Worm (Caenorhabditis elegans) whole organism, mixed stage, embryonic: ENCODE results near the gene Y15E3A.5.
A peak's percentile ranks its signal among the peaks of the same experiment; 100 is the strongest.

ENCODE experiments used
- M03D4.4 ChIP-seq: sonication (generic microtip); optimal IDR thresholded peaks from 2 replicates; lab custom pipeline; 2017; ENCODE audit warnings: mild to moderate bottlenecking, missing genetic modification characterization, missing compliant biosample characterization
- bed-3 ChIP-seq: fragments of 200-800 bp; sonication (Bioruptor generic); optimal IDR thresholded peaks from 3 replicates; lab custom pipeline; 2018; ENCODE audit warnings: mild to moderate bottlenecking, missing genetic modification characterization, moderate library complexity, missing compliant biosample characterization
- blmp-1 ChIP-seq: fragments of 150-350 bp; optimal IDR thresholded peaks from 2 replicates; lab custom pipeline; 2014; ENCODE audit warnings: missing biosample characterization, missing genetic modification characterization
- ceh-43 ChIP-seq: fragments of 200-800 bp; sonication (Bioruptor generic); optimal IDR thresholded peaks from 2 replicates; lab custom pipeline; 2018; ENCODE audit warnings: mild to moderate bottlenecking, missing genetic modification characterization, moderate library complexity, missing compliant biosample characterization
- ceh-83 ChIP-seq: fragments of 200-800 bp; sonication (Bioruptor generic); optimal IDR thresholded peaks from 2 replicates; lab custom pipeline; 2018; ENCODE audit warnings: mild to moderate bottlenecking, missing genetic modification characterization, missing compliant biosample characterization
- ces-1 ChIP-seq: fragments of 150-350 bp; optimal IDR thresholded peaks from 2 replicates; lab custom pipeline; 2014; ENCODE audit warnings: missing biosample characterization, missing genetic modification reagents, missing genetic modification characterization
- cnd-1 ChIP-seq: fragments of 200-800 bp; sonication (Bioruptor generic); optimal IDR thresholded peaks from 2 replicates; lab custom pipeline; 2018; ENCODE audit warnings: mild to moderate bottlenecking, missing genetic modification characterization, missing compliant biosample characterization
- drap-1 ChIP-seq: fragments of 200-800 bp; sonication (Bioruptor generic); optimal IDR thresholded peaks from 3 replicates; lab custom pipeline; 2018; ENCODE audit warnings: mild to moderate bottlenecking, missing genetic modification characterization, missing compliant biosample characterization
- elt-1 ChIP-seq: sonication (generic microtip); optimal IDR thresholded peaks from 2 replicates; lab custom pipeline; 2017; ENCODE audit warnings: missing genetic modification characterization, mild to moderate bottlenecking, missing compliant biosample characterization, antibody characterized with exemption, moderate library complexity, borderline replicate concordance; ENCODE audit not compliant: insufficient read depth
- elt-3 ChIP-seq: fragments of 150-350 bp; optimal IDR thresholded peaks from 2 replicates; lab custom pipeline; 2014; ENCODE audit warnings: missing biosample characterization, missing genetic modification characterization
- flh-1 ChIP-seq: fragments of 200-800 bp; sonication (Bioruptor generic); optimal IDR thresholded peaks from 2 replicates; lab custom pipeline; 2018; ENCODE audit warnings: mild to moderate bottlenecking, missing genetic modification characterization, moderate library complexity, missing compliant biosample characterization
- ham-2 ChIP-seq: fragments of 200-800 bp; sonication (Bioruptor generic); optimal IDR thresholded peaks from 2 replicates; lab custom pipeline; 2018; ENCODE audit warnings: mild to moderate bottlenecking, missing genetic modification characterization, missing compliant biosample characterization
- lin-13 ChIP-seq: fragments of 150-350 bp; optimal IDR thresholded peaks from 2 replicates; lab custom pipeline; 2014; ENCODE audit warnings: missing biosample characterization, missing genetic modification characterization
- lin-32 ChIP-seq: fragments of 200-800 bp; sonication (Bioruptor generic); optimal IDR thresholded peaks from 2 replicates; lab custom pipeline; 2018; ENCODE audit warnings: mild to moderate bottlenecking, missing genetic modification characterization, missing compliant biosample characterization
- lsy-2 ChIP-seq: fragments of 150-350 bp; optimal IDR thresholded peaks from 2 replicates; lab custom pipeline; 2014; ENCODE audit warnings: missing biosample characterization, missing genetic modification characterization
- mab-5 ChIP-seq: fragments of 150-350 bp; optimal IDR thresholded peaks from 2 replicates; lab custom pipeline; 2014; ENCODE audit warnings: missing biosample characterization, missing genetic modification characterization
- mls-2 ChIP-seq: sonication (generic microtip); optimal IDR thresholded peaks from 2 replicates; lab custom pipeline; 2016; ENCODE audit warnings: mild to moderate bottlenecking, missing genetic modification characterization, moderate library complexity, missing compliant biosample characterization
- nhr-12 ChIP-seq: fragments of 150-350 bp; optimal IDR thresholded peaks from 2 replicates; lab custom pipeline; 2014; ENCODE audit warnings: missing biosample characterization, missing genetic modification characterization
- nhr-2 ChIP-seq: fragments of 150-350 bp; optimal IDR thresholded peaks from 2 replicates; lab custom pipeline; 2014; ENCODE audit warnings: missing biosample characterization, missing genetic modification characterization
- nhr-237 ChIP-seq: fragments of 150-350 bp; optimal IDR thresholded peaks from 2 replicates; lab custom pipeline; 2014; ENCODE audit warnings: missing biosample characterization, missing genetic modification characterization
- nhr-28 ChIP-seq: fragments of 150-350 bp; optimal IDR thresholded peaks from 2 replicates; lab custom pipeline; 2014; ENCODE audit warnings: missing biosample characterization, missing genetic modification characterization
- nhr-76 ChIP-seq: sonication (generic microtip); optimal IDR thresholded peaks from 2 replicates; lab custom pipeline; 2017; ENCODE audit warnings: missing biosample characterization, missing genetic modification characterization
- pha-4 ChIP-seq: fragments of 150-350 bp; optimal IDR thresholded peaks from 2 replicates; lab custom pipeline; 2018; ENCODE audit warnings: missing biosample characterization, missing genetic modification reagents, missing genetic modification characterization
- sem-2 ChIP-seq: fragments of 200-800 bp; sonication (Bioruptor generic); optimal IDR thresholded peaks from 2 replicates; lab custom pipeline; 2018; ENCODE audit warnings: mild to moderate bottlenecking, missing genetic modification characterization, missing compliant biosample characterization
- snpc-4 ChIP-seq: fragments of 150-350 bp; optimal IDR thresholded peaks from 2 replicates; lab custom pipeline; 2014; ENCODE audit warnings: missing biosample characterization, missing genetic modification characterization
- sptf-1 ChIP-seq: sonication (generic microtip); optimal IDR thresholded peaks from 2 replicates; lab custom pipeline; 2017; ENCODE audit warnings: mild to moderate bottlenecking, missing genetic modification characterization, moderate library complexity, missing compliant biosample characterization
- tbx-8 ChIP-seq: fragments of 200-800 bp; sonication (Bioruptor generic); optimal IDR thresholded peaks from 2 replicates; lab custom pipeline; 2018; ENCODE audit warnings: mild to moderate bottlenecking, missing genetic modification characterization, moderate library complexity, missing compliant biosample characterization
- unc-120 ChIP-seq: sonication (generic microtip); optimal IDR thresholded peaks from 2 replicates; lab custom pipeline; 2017; ENCODE audit warnings: missing genetic modification characterization, missing compliant biosample characterization; ENCODE audit not compliant: poor library complexity, severe bottlenecking
- unc-39 ChIP-seq: fragments of 150-350 bp; optimal IDR thresholded peaks from 2 replicates; lab custom pipeline; 2014; ENCODE audit warnings: missing biosample characterization, missing genetic modification characterization
- unc-62 ChIP-seq: fragments of 150-350 bp; optimal IDR thresholded peaks from 2 replicates; lab custom pipeline; 2014; ENCODE audit warnings: missing biosample characterization, missing genetic modification reagents, missing genetic modification characterization
- zip-8 ChIP-seq: fragments of 150-350 bp; optimal IDR thresholded peaks from 2 replicates; lab custom pipeline; 2014; ENCODE audit warnings: missing biosample characterization, missing genetic modification characterization
- ztf-11 ChIP-seq: fragments of 150-350 bp; optimal IDR thresholded peaks from 2 replicates; lab custom pipeline; 2014; ENCODE audit warnings: missing biosample characterization, missing genetic modification characterization

Y15E3A.5 gene

DNA sequence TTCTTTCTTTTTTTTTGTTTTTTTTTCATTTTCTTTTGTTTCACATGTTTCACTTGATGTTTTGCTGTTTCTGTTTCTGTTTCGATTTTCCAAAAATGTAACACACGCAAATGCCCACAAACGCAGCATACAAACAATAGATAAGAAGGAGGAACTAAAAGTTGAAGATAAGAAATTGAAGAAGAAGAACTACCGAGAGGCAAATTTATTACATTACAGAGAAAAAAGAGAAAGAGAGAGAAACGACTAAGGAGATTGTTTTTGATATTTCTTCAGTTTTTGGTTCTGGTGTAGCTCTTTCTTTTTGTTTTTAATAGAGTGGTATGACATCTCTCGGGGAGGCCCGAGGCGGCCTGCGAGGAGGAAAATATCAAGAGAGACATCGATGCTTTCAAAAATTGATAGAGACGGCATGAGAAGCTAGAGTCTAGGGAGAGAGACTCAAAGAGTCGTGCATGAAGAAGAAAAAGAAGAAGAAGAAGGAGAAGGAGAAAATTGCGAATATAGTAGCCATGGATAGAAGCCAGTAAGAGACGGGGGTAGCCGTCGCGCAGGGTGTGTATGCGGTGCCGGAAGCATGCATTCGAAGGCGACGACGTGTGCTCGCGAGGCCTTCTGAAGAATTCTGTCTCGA lies 33.2 kb downstream of the Y15E3A.5 start:
- TF ChIP-seq zip-8 (tag; lab: Kevin White, UChicago) (no peak), bed-3 (GFP tag; lab: Kevin White, UChicago) (no peak), mab-5 (tag; lab: Kevin White, UChicago) (no peak), nhr-12 (tag; lab: Kevin White, UChicago) (no peak), ces-1 (peak; percentile 51), nhr-28 (no peak), lsy-2 (tag; lab: Kevin White, UChicago) (no peak), unc-39 (tag; lab: Kevin White, UChicago) (no peak), ham-2 (peak; percentile 18), M03D4.4 (peak; percentile 34), mls-2 (tag; lab: Kevin White, UChicago) (peak; percentile 59)
- TF ChIP-seq, all 35 proteins: peak for 4

DNA sequence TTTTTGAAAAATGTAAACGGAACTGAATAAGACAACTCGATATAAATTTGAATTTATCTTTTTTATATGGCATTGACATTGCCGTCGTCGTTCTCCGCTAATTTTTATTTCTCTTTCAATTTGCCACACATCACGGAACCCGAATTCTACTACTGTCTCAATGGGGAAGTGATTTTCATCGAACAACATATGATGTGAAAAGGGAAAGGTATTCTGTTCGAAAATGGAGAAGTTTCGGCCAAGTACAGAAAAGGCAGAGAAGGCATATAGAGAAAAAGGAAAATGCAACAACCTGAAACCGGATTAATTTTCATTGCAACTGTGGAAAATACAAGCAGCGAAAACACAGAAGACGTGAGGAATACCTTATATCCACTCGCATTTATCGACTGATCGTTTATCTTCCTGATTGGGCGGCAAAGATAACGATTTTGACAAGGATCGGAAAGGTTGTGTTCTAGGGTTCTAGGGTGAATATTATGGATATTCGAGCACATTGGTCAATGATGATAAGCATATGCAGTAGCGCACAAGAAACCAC lies 34.4 kb downstream of the Y15E3A.5 start:
- TF ChIP-seq elt-1 (tag; lab: Kevin White, UChicago) (peak; percentile 85), lin-32 (GFP tag; lab: Kevin White, UChicago) (no peak)

DNA sequence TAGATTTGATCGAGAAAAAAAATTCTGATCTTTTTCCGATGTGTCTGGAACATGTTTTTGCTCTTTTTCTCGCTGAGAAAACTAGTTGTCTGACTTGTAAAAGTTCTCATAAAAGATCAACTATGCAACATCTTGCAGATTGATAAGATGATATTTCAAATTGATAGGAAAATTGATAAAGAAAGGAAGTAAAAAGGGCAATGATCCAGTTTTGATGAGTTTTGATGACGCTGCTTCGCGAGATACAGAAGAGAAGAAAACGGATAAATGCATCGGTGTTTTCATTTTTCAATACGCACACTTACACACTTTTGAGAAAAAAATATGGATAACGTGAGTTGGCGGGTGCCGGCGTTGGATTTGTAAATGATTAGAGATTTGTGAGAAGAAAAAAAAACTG lies 34.9 kb downstream of the Y15E3A.5 start:
- no peak for TF ChIP-seq ceh-43 (GFP tag; lab: Kevin White, UChicago)
- TF ChIP-seq ceh-83 (GFP tag; lab: Kevin White, UChicago): no peak

ce11 chrX:15376580-15376979 lies 36.2 kb downstream of the Y15E3A.5 start:
- no peak for TF ChIP-seq nhr-76 (tag; lab: Kevin White, UChicago)
- TF ChIP-seq pha-4 (tag; lab: Kevin White, UChicago): peak; percentile 63

DNA sequence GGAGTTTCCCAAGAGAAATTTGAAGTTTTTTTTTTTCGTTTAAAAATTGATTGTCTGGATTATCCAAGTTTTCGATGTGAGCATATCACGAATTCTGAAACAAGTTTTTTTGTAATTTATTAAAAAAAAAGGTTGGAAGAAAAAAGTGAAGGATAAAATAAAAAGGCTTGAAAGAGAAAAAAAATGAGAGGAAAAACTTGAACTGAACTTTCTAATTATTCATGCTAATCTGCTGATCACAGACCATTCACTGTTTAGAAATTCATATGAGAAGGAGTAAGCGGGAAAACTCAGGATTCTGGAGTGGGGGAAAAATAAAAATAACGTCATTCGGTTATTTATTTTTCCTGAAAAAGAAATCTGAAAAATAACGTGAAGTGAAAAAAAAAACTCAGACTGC lies 37.4 kb downstream of the Y15E3A.5 start, which contains the start of gene svh-5:
Gene svh-5 (minus strand): TSS at position 101 of the 400 bp plus-strand sequence.
- no peak for TF ChIP-seq nhr-237 (tag; lab: Kevin White, UChicago)
- TF ChIP-seq lin-13 (tag; lab: Kevin White, UChicago): no peak

DNA sequence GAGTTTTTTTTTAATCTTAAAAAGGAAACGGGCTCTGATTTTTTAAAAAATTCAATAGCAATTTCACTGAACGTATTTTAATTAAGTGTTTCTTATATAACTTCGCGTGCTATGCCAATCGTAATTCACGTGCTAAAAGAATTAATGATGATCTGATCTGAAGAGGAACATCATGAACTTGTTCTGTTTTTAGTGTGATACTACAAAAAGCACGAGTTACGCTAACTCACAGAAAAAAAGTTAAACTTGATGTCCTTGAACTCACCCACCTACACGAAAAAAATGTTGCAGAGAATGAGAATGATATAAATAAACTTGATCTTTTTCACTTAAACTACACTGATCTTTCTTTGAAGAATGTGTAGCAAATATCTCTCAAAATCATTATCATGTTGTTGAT lies 39.5 kb downstream of the Y15E3A.5 start:
- TF ChIP-seq nhr-76 (tag; lab: Kevin White, UChicago) (no peak), lin-13 (tag; lab: Kevin White, UChicago) (no peak), ztf-11 (tag; lab: Kevin White, UChicago) (no peak), elt-3 (tag; lab: Kevin White, UChicago) (no peak), unc-62 (GFP tag; lab: Kevin White, UChicago) (no peak), zip-8 (tag; lab: Kevin White, UChicago) (no peak), elt-1 (tag; lab: Kevin White, UChicago) (no peak), lsy-2 (tag; lab: Kevin White, UChicago) (no peak), mls-2 (tag; lab: Kevin White, UChicago) (no peak)

DNA sequence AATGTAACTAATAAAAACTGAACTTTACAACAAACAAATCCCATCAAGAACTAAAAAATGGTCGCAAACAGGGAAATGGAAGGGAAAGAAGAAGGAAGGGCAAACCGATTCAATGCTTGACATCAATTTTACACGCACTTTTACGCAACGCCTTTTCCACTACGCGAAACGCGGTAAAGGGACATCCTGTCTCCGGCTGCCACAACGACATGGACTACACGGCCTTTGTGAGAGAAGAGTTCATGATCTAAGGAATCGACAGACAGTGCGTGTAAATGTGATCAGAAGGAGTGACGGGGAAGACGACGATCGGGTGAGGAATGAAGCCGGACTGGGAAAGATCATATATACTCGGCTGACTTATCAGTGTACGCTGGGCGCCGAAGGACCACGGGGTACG lies 40.1 kb downstream of the Y15E3A.5 start:
- TF ChIP-seq nhr-237 (tag; lab: Kevin White, UChicago) (no peak), unc-39 (tag; lab: Kevin White, UChicago) (no peak), tbx-8 (GFP tag; lab: Kevin White, UChicago) (no peak), unc-62 (GFP tag; lab: Kevin White, UChicago) (no peak), cnd-1 (tag; lab: Kevin White, UChicago) (no peak)

DNA sequence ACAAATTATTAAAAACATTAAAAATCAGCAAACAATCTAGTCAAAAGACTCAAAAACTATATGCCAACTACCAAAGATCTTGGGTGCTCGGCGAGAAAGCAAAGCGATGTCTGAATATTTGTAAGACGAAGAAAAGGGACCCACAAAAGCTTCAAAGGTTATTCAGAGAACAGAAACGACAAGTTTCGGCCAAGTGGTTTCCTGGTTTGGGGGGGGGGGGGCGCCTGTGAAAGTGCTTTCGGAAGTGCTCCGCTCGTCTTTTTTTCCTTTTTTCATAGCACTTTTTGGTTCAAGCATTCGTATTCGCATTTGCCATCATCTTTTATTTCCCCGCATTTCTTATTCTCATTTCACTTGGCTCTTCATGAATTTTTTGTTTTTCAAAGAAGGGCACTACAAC lies 41.1 kb downstream of the Y15E3A.5 start:
- TF ChIP-seq mab-5 (tag; lab: Kevin White, UChicago) (no peak), ham-2 (no peak), pha-4 (tag; lab: Kevin White, UChicago) (no peak), unc-39 (tag; lab: Kevin White, UChicago) (no peak), tbx-8 (GFP tag; lab: Kevin White, UChicago) (no peak), flh-1 (no peak), ces-1 (no peak), cnd-1 (tag; lab: Kevin White, UChicago) (no peak), snpc-4 (tag; lab: Kevin White, UChicago) (no peak), nhr-28 (no peak), unc-120 (tag; lab: Kevin White, UChicago) (no peak), nhr-2 (tag; lab: Kevin White, UChicago) (no peak), sptf-1 (no peak), sem-2 (GFP tag; lab: Kevin White, UChicago) (no peak), blmp-1 (tag; lab: Kevin White, UChicago) (no peak), drap-1 (GFP tag; lab: Kevin White, UChicago) (no peak), elt-3 (tag; lab: Kevin White, UChicago) (no peak), mls-2 (tag; lab: Kevin White, UChicago) (no peak), nhr-76 (tag; lab: Kevin White, UChicago) (no peak)
